Fruit fly (Drosophila melanogaster): ENCODE measurements around the gene Sirt6.
A peak's percentile ranks its signal among the peaks of the same experiment; 100 is the strongest.

Gene Sirt6

dm6 chr3R:10266624-10267492, 5.2 kb upstream of the Sirt6 start:
- no peak for TF ChIP-seq usp (GFP tag; optimal IDR thresholded peaks at IDR 0.05)
- no peak for TF ChIP-seq pan (optimal IDR thresholded peaks at IDR 0.05)
- no peak for TF ChIP-seq CG8478 (optimal IDR thresholded peaks at IDR 0.05)
- TF ChIP-seq Dll (optimal IDR thresholded peaks at IDR 0.05), result no peak
- TF ChIP-seq psq (optimal IDR thresholded peaks at IDR 0.05), result no peak
- TF ChIP-seq EcR (GFP tag; optimal IDR thresholded peaks at IDR 0.05), result no peak

dm6 chr3R:10265552-10266137, 4.0 kb upstream of the Sirt6 start:
- no peak for TF ChIP-seq CG8478 (optimal IDR thresholded peaks at IDR 0.05)
- TF ChIP-seq EcR (GFP tag; optimal IDR thresholded peaks at IDR 0.05), result no peak
- no peak for TF ChIP-seq Dll (optimal IDR thresholded peaks at IDR 0.05)
- no peak for TF ChIP-seq pan (optimal IDR thresholded peaks at IDR 0.05)
- TF ChIP-seq psq (optimal IDR thresholded peaks at IDR 0.05), result no peak
- TF ChIP-seq usp (GFP tag; optimal IDR thresholded peaks at IDR 0.05), result no peak

dm6 chr3R:10264601-10265421, 3.2 kb upstream of the Sirt6 start:
- TF ChIP-seq Dll (optimal IDR thresholded peaks at IDR 0.05), result peak; percentile 4
- no peak for TF ChIP-seq usp (GFP tag; optimal IDR thresholded peaks at IDR 0.05)

dm6 chr3R:10263972-10264536, 2.4 kb upstream of the Sirt6 start, which contains the start of gene Nuak:
Gene Nuak, plus strand, starts transcription at chr3R:10264306.
- TF ChIP-seq Dll (optimal IDR thresholded peaks at IDR 0.05), result no peak
- no peak for TF ChIP-seq CG8478 (optimal IDR thresholded peaks at IDR 0.05)

dm6 chr3R:10251846-10252245, 9.8 kb downstream of the Sirt6 start:
- TF ChIP-seq pan (optimal IDR thresholded peaks at IDR 0.05) (no peak), usp (GFP tag; optimal IDR thresholded peaks at IDR 0.05) (no peak), CG8478 (optimal IDR thresholded peaks at IDR 0.05) (no peak), Dll (optimal IDR thresholded peaks at IDR 0.05) (no peak), EcR (GFP tag; optimal IDR thresholded peaks at IDR 0.05) (no peak), psq (optimal IDR thresholded peaks at IDR 0.05) (no peak)

dm6 chr3R:10251218-10251617, 10.4 kb downstream of the Sirt6 start, which contains the start of gene CG3999:
Gene CG3999, plus strand, starts transcription at chr3R:10251518.
- TF ChIP-seq EcR (GFP tag; optimal IDR thresholded peaks at IDR 0.05) (no peak), pan (optimal IDR thresholded peaks at IDR 0.05) (no peak), CG8478 (optimal IDR thresholded peaks at IDR 0.05) (no peak), usp (GFP tag; optimal IDR thresholded peaks at IDR 0.05) (no peak), psq (optimal IDR thresholded peaks at IDR 0.05) (no peak), Dll (optimal IDR thresholded peaks at IDR 0.05) (no peak)

- TF ChIP-seq usp (GFP tag; optimal IDR thresholded peaks at IDR 0.05) (no peak), EcR (GFP tag; optimal IDR thresholded peaks at IDR 0.05) (no peak), pan (optimal IDR thresholded peaks at IDR 0.05) (no peak), Dll (optimal IDR thresholded peaks at IDR 0.05) (no peak), CG8478 (optimal IDR thresholded peaks at IDR 0.05) (no peak), psq (optimal IDR thresholded peaks at IDR 0.05) (no peak)
Observed at dm6 chr3R:10227990-10228389, 33.7 kb downstream of the Sirt6 start.

- TF ChIP-seq psq (optimal IDR thresholded peaks at IDR 0.05), result no peak
- no peak for TF ChIP-seq usp (GFP tag; optimal IDR thresholded peaks at IDR 0.05)
- TF ChIP-seq EcR (GFP tag; optimal IDR thresholded peaks at IDR 0.05), result no peak
- no peak for TF ChIP-seq CG8478 (optimal IDR thresholded peaks at IDR 0.05)
- no peak for TF ChIP-seq Dll (optimal IDR thresholded peaks at IDR 0.05)
- TF ChIP-seq pan (optimal IDR thresholded peaks at IDR 0.05), result no peak
Observed at dm6 chr3R:10226132-10227023, 35.3 kb downstream of the Sirt6 start.

- TF ChIP-seq usp (GFP tag; optimal IDR thresholded peaks at IDR 0.05) (no peak), pan (optimal IDR thresholded peaks at IDR 0.05) (no peak), psq (optimal IDR thresholded peaks at IDR 0.05) (no peak), EcR (GFP tag; optimal IDR thresholded peaks at IDR 0.05) (no peak), Dll (optimal IDR thresholded peaks at IDR 0.05) (no peak), CG8478 (optimal IDR thresholded peaks at IDR 0.05) (no peak)
Observed at dm6 chr3R:10225390-10225789, 36.3 kb downstream of the Sirt6 start, which contains the start of gene CG42795. Gene CG42795, plus strand, starts transcription at chr3R:10225690.

- TF ChIP-seq Dll (optimal IDR thresholded peaks at IDR 0.05) (no peak), pan (optimal IDR thresholded peaks at IDR 0.05) (no peak), psq (optimal IDR thresholded peaks at IDR 0.05) (no peak), EcR (GFP tag; optimal IDR thresholded peaks at IDR 0.05) (no peak), CG8478 (optimal IDR thresholded peaks at IDR 0.05) (no peak), usp (GFP tag; optimal IDR thresholded peaks at IDR 0.05) (no peak)
Observed at dm6 chr3R:10224594-10224993, 37.1 kb downstream of the Sirt6 start, which contains the start of the genes CG12817 and CG34107. Gene CG12817, minus strand, starts transcription at chr3R:10224725. Gene CG34107, plus strand, starts transcription at chr3R:10224909.

All from whole organism.